Worm (Caenorhabditis elegans): ENCODE data around the gene nspg-8.
A peak's percentile ranks its signal among the peaks of the same experiment; 100 is the strongest.

Gene nspg-8

DNA sequence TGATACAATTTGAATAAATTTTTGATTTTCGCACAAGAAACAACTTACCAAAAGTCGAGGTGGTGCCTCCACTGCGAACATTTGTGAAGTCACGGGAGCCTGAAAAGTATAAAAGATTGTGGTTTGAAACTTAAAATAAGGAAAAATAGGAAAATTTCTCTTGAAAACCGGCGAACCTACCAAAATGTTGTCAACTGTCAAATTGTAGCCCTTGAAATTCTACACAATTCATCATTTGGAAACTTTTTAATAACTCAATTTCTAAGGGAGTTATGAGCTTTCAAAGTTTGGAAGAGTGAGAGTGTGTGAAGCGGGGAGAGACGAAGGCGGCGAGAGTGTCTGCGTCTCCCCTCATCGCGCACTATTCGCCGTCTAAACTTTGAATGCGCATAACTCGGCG lies 48.3 kb downstream of the nspg-8 start, which contains the start of gene pes-4:
Gene pes-4, minus strand, starts transcription at position 101 of the 400 bp plus-strand sequence.
- peak; percentile 27 for TF ChIP-seq ces-1 (GFP tag; optimal IDR thresholded peaks at IDR 0.05)
- TF ChIP-seq lin-13 (tag; optimal IDR thresholded peaks at IDR 0.05): no peak

- TF ChIP-seq blmp-1 (tag; optimal IDR thresholded peaks at IDR 0.05) (no peak), snpc-4 (tag; optimal IDR thresholded peaks at IDR 0.05) (no peak), nhr-237 (tag; optimal IDR thresholded peaks at IDR 0.05) (no peak), ceh-83 (GFP tag; optimal IDR thresholded peaks at IDR 0.05) (no peak), tbx-8 (GFP tag; optimal IDR thresholded peaks at IDR 0.05) (no peak), lin-13 (tag; optimal IDR thresholded peaks at IDR 0.05) (no peak), nhr-2 (tag; optimal IDR thresholded peaks at IDR 0.05) (no peak), M03D4.4 (tag; optimal IDR thresholded peaks at IDR 0.05) (no peak), ceh-43 (GFP tag; optimal IDR thresholded peaks at IDR 0.05) (no peak), ztf-11 (tag; optimal IDR thresholded peaks at IDR 0.05) (no peak), pha-4 (tag; optimal IDR thresholded peaks at IDR 0.05) (no peak), sptf-1 (tag; optimal IDR thresholded peaks at IDR 0.05) (no peak), mab-5 (tag; optimal IDR thresholded peaks at IDR 0.05) (no peak), zip-8 (tag; optimal IDR thresholded peaks at IDR 0.05) (no peak), elt-3 (tag; optimal IDR thresholded peaks at IDR 0.05) (no peak)
Observed at ce11 chrIII:1230672-1231071, 48.8 kb downstream of the nspg-8 start.

DNA sequence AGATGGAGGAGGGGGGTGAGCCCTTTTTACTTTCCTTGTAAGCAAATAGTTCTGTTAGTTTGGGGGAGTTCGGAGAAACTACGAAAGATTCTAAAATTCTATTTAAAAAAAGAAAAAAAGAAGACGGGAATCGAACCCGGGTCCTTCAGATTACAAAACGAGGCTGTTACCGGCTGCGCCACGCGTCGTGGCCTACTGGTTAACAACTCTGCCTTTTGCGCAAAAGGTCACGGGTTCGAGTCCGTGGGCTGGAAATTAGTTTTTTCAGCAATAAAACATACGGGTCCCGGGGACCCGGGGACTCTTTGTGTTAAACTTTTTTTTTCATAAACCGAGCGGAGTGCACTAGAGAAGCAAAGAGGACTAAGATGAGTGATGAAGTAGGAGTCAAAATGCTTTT lies 49.3 kb downstream of the nspg-8 start:
- TF ChIP-seq mab-5 (tag; optimal IDR thresholded peaks at IDR 0.05): no peak
- TF ChIP-seq ces-1 (GFP tag; optimal IDR thresholded peaks at IDR 0.05): no peak
- no peak for TF ChIP-seq ztf-11 (tag; optimal IDR thresholded peaks at IDR 0.05)
